Fruit fly (Drosophila melanogaster) S2 (cell line): ENCODE measurements around the gene Tap42.

Experiments used
- CG8478 ChIP-seq: fragments of >200 bp; optimal IDR thresholded peaks from 2 replicates; lab custom pipeline; 2018
- CTCF ChIP-seq, 2 experiments: fragments of >200 bp; optimal IDR thresholded peaks; 2 replicates each; lab custom pipeline; 2018

DNA sequence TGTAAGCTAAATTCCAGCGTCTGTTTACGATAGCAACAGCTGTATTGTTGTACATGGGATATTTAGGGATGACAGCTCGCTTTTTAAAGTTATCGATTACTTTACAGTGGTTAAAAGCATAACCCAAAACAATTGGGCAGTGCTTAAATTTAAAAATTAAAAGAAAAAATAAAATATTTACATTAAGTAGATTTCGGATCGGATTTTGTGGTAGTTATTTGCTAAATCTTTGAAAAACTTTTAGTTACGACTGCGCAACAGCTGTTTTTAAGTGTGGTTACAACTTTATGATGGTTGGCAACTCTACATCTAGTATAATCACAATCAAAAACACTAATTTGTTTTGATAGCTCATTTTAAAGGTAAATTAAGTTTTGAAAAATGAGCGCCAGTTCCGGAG lies 19.8 kb downstream of the Tap42 start, which contains the start of the genes Ing5 and CG7099:
- TF ChIP-seq CG8478 (lab: Kevin White, UChicago) = no peak
- TF ChIP-seq CTCF (optimal IDR thresholded peaks at IDR 0.05; lab: Kevin White, UChicago) = no peak
